Fruit fly (Drosophila melanogaster): ENCODE results near the gene inaF-A.

Gene inaF-A

DNA sequence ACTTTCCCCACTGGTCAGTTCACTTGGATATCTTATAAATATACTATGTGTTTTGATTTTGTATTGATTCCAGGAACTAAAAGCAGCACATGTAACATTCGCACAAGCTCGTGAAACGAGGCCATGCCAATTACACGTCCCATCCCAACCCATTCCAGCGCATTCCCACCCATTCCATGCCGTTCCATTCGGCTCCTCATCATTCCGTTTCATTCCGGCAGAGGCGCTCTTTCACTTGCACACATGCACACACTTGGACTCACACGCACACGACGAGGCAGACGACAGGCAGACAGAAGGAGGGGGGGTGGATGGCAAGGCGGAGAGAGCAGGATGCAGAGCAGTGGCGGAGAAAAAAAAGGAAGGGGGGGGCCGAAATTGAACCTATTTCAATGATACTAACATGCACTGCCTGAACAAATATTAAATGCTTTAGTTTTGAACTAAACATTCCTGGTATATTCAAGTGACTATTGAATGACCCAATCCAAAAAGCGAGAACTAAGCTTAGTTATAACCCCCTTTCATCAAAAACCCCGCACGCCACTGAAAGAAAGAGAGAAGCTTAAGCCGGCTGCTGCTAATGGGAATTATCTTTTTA is 42.4 kb upstream of the inaF-A start (continued):
- TF ChIP-seq CG2712 (tag; optimal IDR thresholded peaks at IDR 0.05) (peak; percentile 80), prd (optimal IDR thresholded peaks at IDR 0.05) (no peak), prd (GFP tag; IDR thresholded peaks at IDR 0.05) (peak; percentile 73; the same call in 2 of the 3 replicates), Atf-2 (GFP tag; optimal IDR thresholded peaks at IDR 0.05) (no peak), dmrt11E (tag; optimal IDR thresholded peaks at IDR 0.05) (peak; percentile 84), CG6813 (GFP tag; optimal IDR thresholded peaks at IDR 0.05) (peak; percentile 52), Hsf (GFP tag; optimal IDR thresholded peaks at IDR 0.05) (peak; percentile 36), odd (GFP tag; optimal IDR thresholded peaks at IDR 0.05) (peak; percentile 8), CG14860 (GFP tag; IDR thresholded peaks at IDR 0.05; ENCODE audit: partially characterized antibody) (no peak), Lhr (GFP tag; optimal IDR thresholded peaks at IDR 0.05) (peak; percentile 12), CG10979 (tag; optimal IDR thresholded peaks at IDR 0.05) (peak; percentile 82), disco-r (GFP tag; optimal IDR thresholded peaks at IDR 0.05) (no peak), Sox100B (GFP tag; optimal IDR thresholded peaks at IDR 0.05) (peak; percentile 39), tx (GFP tag; optimal IDR thresholded peaks at IDR 0.05) (no peak), Jarid2 (GFP tag; optimal IDR thresholded peaks at IDR 0.05) (peak; percentile 30), onecut (GFP tag; IDR thresholded peaks at IDR 0.05) (peak; percentile 24; the same call in 1 of the 2 replicates), exex (tag; optimal IDR thresholded peaks at IDR 0.05) (no peak), Lim3 (GFP tag; IDR thresholded peaks at IDR 0.05) (no peak), vvl (GFP tag; IDR thresholded peaks at IDR 0.05) (peak; percentile 58; the same call in 1 of the 2 replicates), CG6765 (GFP tag; optimal IDR thresholded peaks at IDR 0.05) (no peak), br (optimal IDR thresholded peaks at IDR 0.05) (no peak), Usf (GFP tag; optimal IDR thresholded peaks at IDR 0.05) (peak; percentile 60), CG4820 (GFP tag; optimal IDR thresholded peaks at IDR 0.05) (peak; percentile 46), CG34376 (GFP tag; optimal IDR thresholded peaks at IDR 0.05) (no peak), H15 (GFP tag; IDR thresholded peaks at IDR 0.05) (0 out of 3 replicates have a peak, but pooled peaks have one; percentile 31), CG12659 (GFP tag; optimal IDR thresholded peaks at IDR 0.05) (peak; percentile 29), Ada2b (GFP tag; IDR thresholded peaks at IDR 0.05) (peak; percentile 15; the same call in 1 of the 2 replicates), pfk (GFP tag; optimal IDR thresholded peaks at IDR 0.05) (peak; percentile 97), CG1529 (GFP tag; optimal IDR thresholded peaks at IDR 0.05) (peak; percentile 50), HHEX (GFP tag; optimal IDR thresholded peaks at IDR 0.05) (peak; percentile 38), ro (GFP tag; IDR thresholded peaks at IDR 0.05) (no peak), CG15011 (GFP tag; optimal IDR thresholded peaks at IDR 0.05) (peak; percentile 2), cwo (GFP tag; optimal IDR thresholded peaks at IDR 0.05) (peak; percentile 18), ranshi (GFP tag; IDR thresholded peaks at IDR 0.05) (peak; percentile 34; the same call in 1 of the 2 replicates), scrt (GFP tag; optimal IDR thresholded peaks at IDR 0.05) (no peak), CG4707 (GFP tag; optimal IDR thresholded peaks at IDR 0.05) (no peak), CG12391 (tag; optimal IDR thresholded peaks at IDR 0.05) (peak; percentile 57), fd96Cb (tag; optimal IDR thresholded peaks at IDR 0.05) (peak; percentile 59), stc (GFP tag; IDR thresholded peaks at IDR 0.05) (peak; percentile 36; the same call in 1 of the 2 replicates), CG8765 (GFP tag; IDR thresholded peaks at IDR 0.05) (peak; percentile 60; the same call in 1 of the 2 replicates), ERR (GFP tag; optimal IDR thresholded peaks at IDR 0.05) (no peak), CG10147 (GFP tag; optimal IDR thresholded peaks at IDR 0.05) (no peak), Drgx (GFP tag; IDR thresholded peaks at IDR 0.05) (peak; percentile 90), CG13424 (tag; optimal IDR thresholded peaks at IDR 0.05) (peak; percentile 64), CG8290 (GFP tag; optimal IDR thresholded peaks at IDR 0.05) (peak; percentile 23), CG8290 (tag; optimal IDR thresholded peaks at IDR 0.05) (peak in 1 of 2 experiments; percentile 18), mld (GFP tag; IDR thresholded peaks at IDR 0.05; ENCODE audit: partially characterized antibody) (no peak), CG30431 (GFP tag; optimal IDR thresholded peaks at IDR 0.05) (peak; percentile 62), CG15073 (GFP tag; optimal IDR thresholded peaks at IDR 0.05) (peak; percentile 2), Gug (GFP tag; IDR thresholded peaks at IDR 0.05) (peak; percentile 20; the same call in 1 of the 4 replicates)

Measured in whole organism, embryonic.